Worm (Caenorhabditis elegans) whole organism, L2 larva: ENCODE measurements around the gene ZK813.4.

Experiments
- Y55F3AM.14 ChIP-seq: fragments of 200-800 bp; sonication (Bioruptor generic); optimal IDR thresholded peaks from 2 replicates; lab custom pipeline; 2018; ENCODE audit warnings: mild to moderate bottlenecking, missing genetic modification characterization, missing compliant biosample characterization
- ZK546.5 ChIP-seq: sonication (generic microtip); optimal IDR thresholded peaks from 2 replicates; lab custom pipeline; 2017; ENCODE audit warnings: missing biosample characterization, missing genetic modification characterization
- ama-1 ChIP-seq: fragments of 150-350 bp; optimal IDR thresholded peaks from 2 replicates; lab custom pipeline; 2018; ENCODE audit warnings: inconsistent platforms
- ceh-82 ChIP-seq: fragments of 150-350 bp; optimal IDR thresholded peaks from 2 replicates; lab custom pipeline; 2014; ENCODE audit warnings: missing biosample characterization, missing genetic modification characterization
- lin-13 ChIP-seq: fragments of 150-350 bp; optimal IDR thresholded peaks from 2 replicates; lab custom pipeline; 2014; ENCODE audit warnings: missing biosample characterization, missing genetic modification reagents, missing genetic modification characterization
- nhr-237 ChIP-seq: fragments of 150-350 bp; optimal IDR thresholded peaks from 2 replicates; lab custom pipeline; 2014; ENCODE audit warnings: missing biosample characterization, missing genetic modification characterization
- skn-1 ChIP-seq: sonication (generic microtip); optimal IDR thresholded peaks from 2 replicates; lab custom pipeline; 2017; ENCODE audit warnings: missing biosample characterization, missing genetic modification characterization
- unc-62 ChIP-seq: fragments of 150-350 bp; optimal IDR thresholded peaks from 2 replicates; lab custom pipeline; 2014; ENCODE audit warnings: missing biosample characterization, missing genetic modification reagents, missing genetic modification characterization
- zag-1 ChIP-seq: fragments of 150-350 bp; optimal IDR thresholded peaks from 2 replicates; lab custom pipeline; 2014; ENCODE audit warnings: missing biosample characterization, missing genetic modification characterization

- no peak for TF ChIP-seq ZK546.5 (tag; lab: Kevin White, UChicago)
- no peak for TF ChIP-seq Y55F3AM.14 (GFP tag; lab: Kevin White, UChicago)
- no peak for TF ChIP-seq nhr-237 (tag; lab: Kevin White, UChicago)
- TF ChIP-seq zag-1 (tag; lab: Kevin White, UChicago): no peak
- no peak for TF ChIP-seq lin-13 (GFP tag; lab: Kevin White, UChicago)
- TF ChIP-seq ceh-82 (tag; lab: Kevin White, UChicago): no peak
- no peak for TF ChIP-seq ama-1
- no peak for TF ChIP-seq unc-62
- TF ChIP-seq skn-1 (tag; lab: Kevin White, UChicago): no peak
Observed at ce11 chrX:3396735-3397134, 33.2 kb downstream of the ZK813.4 start.
